Worm (Caenorhabditis elegans): ENCODE results near the gene clec-141.

Gene clec-141

ce11 chrII:5407548-5407947 lies at the start of gene clec-141:
Gene clec-141, minus strand, starts transcription at chrII:5407648.
- TF ChIP-seq nhr-76 (tag; optimal IDR thresholded peaks at IDR 0.05), result no peak
- TF ChIP-seq lsy-2 (tag; optimal IDR thresholded peaks at IDR 0.05), result no peak
- TF ChIP-seq zip-8 (tag; optimal IDR thresholded peaks at IDR 0.05), result no peak
- TF ChIP-seq ces-1 (GFP tag; optimal IDR thresholded peaks at IDR 0.05), result no peak
- TF ChIP-seq flh-1 (GFP tag; optimal IDR thresholded peaks at IDR 0.05), result no peak
- no peak for TF ChIP-seq M03D4.4 (tag; optimal IDR thresholded peaks at IDR 0.05)
- no peak for TF ChIP-seq unc-120 (tag; optimal IDR thresholded peaks at IDR 0.05; ENCODE audit: poor library complexity, severe bottlenecking)
- TF ChIP-seq nhr-237 (tag; optimal IDR thresholded peaks at IDR 0.05), result no peak
- TF ChIP-seq ceh-43 (GFP tag; optimal IDR thresholded peaks at IDR 0.05), result no peak
- TF ChIP-seq bed-3 (GFP tag; optimal IDR thresholded peaks at IDR 0.05), result no peak
- TF ChIP-seq mab-5 (tag; optimal IDR thresholded peaks at IDR 0.05), result no peak
- TF ChIP-seq drap-1 (GFP tag; optimal IDR thresholded peaks at IDR 0.05), result no peak
- TF ChIP-seq snpc-4 (tag; optimal IDR thresholded peaks at IDR 0.05), result no peak
- TF ChIP-seq elt-3 (tag; optimal IDR thresholded peaks at IDR 0.05), result no peak
- no peak for TF ChIP-seq hlh-1 (tag; optimal IDR thresholded peaks at IDR 0.05)
- TF ChIP-seq lin-13 (tag; optimal IDR thresholded peaks at IDR 0.05), result no peak
- TF ChIP-seq mep-1 (tag; optimal IDR thresholded peaks at IDR 0.05), result no peak
- no peak for TF ChIP-seq lin-32 (GFP tag; optimal IDR thresholded peaks at IDR 0.05)
- no peak for TF ChIP-seq ceh-83 (GFP tag; optimal IDR thresholded peaks at IDR 0.05)
- no peak for TF ChIP-seq nhr-28 (tag; optimal IDR thresholded peaks at IDR 0.05)

- no peak for TF ChIP-seq mep-1 (tag; optimal IDR thresholded peaks at IDR 0.05)
- TF ChIP-seq ceh-43 (GFP tag; optimal IDR thresholded peaks at IDR 0.05), result no peak
- TF ChIP-seq lin-13 (tag; optimal IDR thresholded peaks at IDR 0.05), result no peak
- no peak for TF ChIP-seq M03D4.4 (tag; optimal IDR thresholded peaks at IDR 0.05)
- no peak for TF ChIP-seq nhr-2 (tag; optimal IDR thresholded peaks at IDR 0.05)
- no peak for TF ChIP-seq sptf-1 (tag; optimal IDR thresholded peaks at IDR 0.05)
- no peak for TF ChIP-seq ztf-11 (tag; optimal IDR thresholded peaks at IDR 0.05)
- no peak for TF ChIP-seq tbx-8 (GFP tag; optimal IDR thresholded peaks at IDR 0.05)
- TF ChIP-seq hlh-1 (tag; optimal IDR thresholded peaks at IDR 0.05), result no peak
- no peak for TF ChIP-seq blmp-1 (tag; optimal IDR thresholded peaks at IDR 0.05)
- TF ChIP-seq bed-3 (GFP tag; optimal IDR thresholded peaks at IDR 0.05), result no peak
- no peak for TF ChIP-seq unc-62 (GFP tag; optimal IDR thresholded peaks at IDR 0.05)
- no peak for TF ChIP-seq nhr-237 (tag; optimal IDR thresholded peaks at IDR 0.05)
- no peak for TF ChIP-seq lin-32 (GFP tag; optimal IDR thresholded peaks at IDR 0.05)
- no peak for TF ChIP-seq cnd-1 (tag; optimal IDR thresholded peaks at IDR 0.05)
- no peak for TF ChIP-seq lsy-2 (tag; optimal IDR thresholded peaks at IDR 0.05)
- TF ChIP-seq drap-1 (GFP tag; optimal IDR thresholded peaks at IDR 0.05), result no peak
Observed at ce11 chrII:5455650-5456355, 48.4 kb upstream of the clec-141 start, which contains the start of gene daz-1. Gene daz-1, plus strand, starts transcription at chrII:5456305.

- TF ChIP-seq nhr-76 (tag; optimal IDR thresholded peaks at IDR 0.05) (no peak), nhr-2 (tag; optimal IDR thresholded peaks at IDR 0.05) (no peak), drap-1 (GFP tag; optimal IDR thresholded peaks at IDR 0.05) (no peak)
Observed at ce11 chrII:5453547-5453946, 46.1 kb upstream of the clec-141 start, which contains the start of gene dhs-5. Gene dhs-5, plus strand, starts transcription at chrII:5453847.

ce11 chrII:5451278-5451677 lies 43.8 kb upstream of the clec-141 start:
- TF ChIP-seq ces-1 (GFP tag; optimal IDR thresholded peaks at IDR 0.05), result no peak

- TF ChIP-seq nhr-12 (tag; optimal IDR thresholded peaks at IDR 0.05), result no peak
- no peak for TF ChIP-seq zip-8 (tag; optimal IDR thresholded peaks at IDR 0.05)
- no peak for TF ChIP-seq snpc-4 (tag; optimal IDR thresholded peaks at IDR 0.05)
- no peak for TF ChIP-seq blmp-1 (tag; optimal IDR thresholded peaks at IDR 0.05)
- TF ChIP-seq flh-1 (GFP tag; optimal IDR thresholded peaks at IDR 0.05), result no peak
- no peak for TF ChIP-seq pha-4 (tag; optimal IDR thresholded peaks at IDR 0.05)
- no peak for TF ChIP-seq unc-120 (tag; optimal IDR thresholded peaks at IDR 0.05; ENCODE audit: poor library complexity, severe bottlenecking)
- no peak for TF ChIP-seq ceh-43 (GFP tag; optimal IDR thresholded peaks at IDR 0.05)
- no peak for TF ChIP-seq drap-1 (GFP tag; optimal IDR thresholded peaks at IDR 0.05)
- TF ChIP-seq tbx-8 (GFP tag; optimal IDR thresholded peaks at IDR 0.05), result no peak
- no peak for TF ChIP-seq mab-5 (tag; optimal IDR thresholded peaks at IDR 0.05)
- TF ChIP-seq ceh-83 (GFP tag; optimal IDR thresholded peaks at IDR 0.05), result no peak
- TF ChIP-seq nhr-237 (tag; optimal IDR thresholded peaks at IDR 0.05), result no peak
Observed at ce11 chrII:5449620-5450019, 42.2 kb upstream of the clec-141 start.
